Worm (Caenorhabditis elegans): ENCODE measurements around the gene srg-66.
"Not testable (repeated sequence)": the region's sequence is repeated elsewhere in the genome, so short reads cannot be mapped to it uniquely, and the experiment has no call there.

DNA sequence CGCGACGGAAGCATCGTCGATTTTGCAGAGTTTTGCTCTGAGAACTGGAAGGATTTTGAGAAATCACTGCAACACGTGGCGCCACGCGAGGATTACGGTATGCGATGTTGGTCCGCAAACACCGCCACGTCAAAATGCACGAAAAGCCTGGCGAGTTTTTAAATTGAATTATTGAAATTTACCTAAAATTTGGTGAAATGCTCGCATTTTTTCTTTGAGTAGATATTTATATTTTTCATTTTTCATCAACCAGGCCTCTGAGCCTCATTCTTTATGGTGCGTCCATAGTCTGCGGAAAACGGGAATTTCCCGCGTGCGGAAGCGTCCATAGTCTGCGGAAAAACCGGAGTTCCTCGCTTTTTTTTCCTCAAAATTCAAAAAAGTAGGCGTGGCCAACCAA lies 11.3 kb downstream of the srg-66 start, which contains the start of gene ZC317.7:
- not testable (repeated sequence) for TF ChIP-seq fos-1 (tag; optimal IDR thresholded peaks at IDR 0.05); sea-2 (GFP tag; optimal IDR thresholded peaks at IDR 0.05); nhr-25 (tag; optimal IDR thresholded peaks at IDR 0.05); jun-1 (tag; optimal IDR thresholded peaks at IDR 0.05)

Data from whole organism, L3 larva.